Fruit fly (Drosophila melanogaster) whole organism, prepupa: ENCODE measurements around the gene CG14441.
A peak's percentile ranks its signal among the peaks of the same experiment; 100 is the strongest.

ENCODE experiments used
- CG10631 ChIP-seq: fragments of 200-800 bp; sonication (Bioruptor generic); optimal IDR thresholded peaks from 2 replicates; lab custom pipeline; 2016; ENCODE audit warnings: missing biosample characterization, missing genetic modification characterization
- CG10669 ChIP-seq: fragments of 200-800 bp; sonication (Bioruptor generic); optimal IDR thresholded peaks from 3 replicates; lab custom pipeline; 2018; ENCODE audit warnings: missing biosample characterization, mild to moderate bottlenecking, missing genetic modification characterization, moderate library complexity
- CG11902 ChIP-seq: fragments of 200-800 bp; sonication (Bioruptor generic); optimal IDR thresholded peaks from 3 replicates; lab custom pipeline; 2016; ENCODE audit warnings: missing biosample characterization, missing genetic modification characterization
- CG1621 ChIP-seq: fragments of 200-800 bp; sonication (Bioruptor generic); optimal IDR thresholded peaks from 3 replicates; lab custom pipeline; 2018; ENCODE audit warnings: missing biosample characterization, mild to moderate bottlenecking, missing genetic modification characterization
- CG16779 ChIP-seq: fragments of 200-800 bp; sonication (Bioruptor generic); optimal IDR thresholded peaks from 3 replicates; lab custom pipeline; 2017; ENCODE audit warnings: missing biosample characterization, mild to moderate bottlenecking, missing genetic modification characterization
- CG3032 ChIP-seq: fragments of 200-800 bp; optimal IDR thresholded peaks from 2 replicates; lab custom pipeline; 2019; ENCODE audit warnings: missing biosample characterization, mild to moderate bottlenecking, missing genetic modification characterization, moderate library complexity
- CG31627 ChIP-seq: fragments of 200-800 bp; sonication (Bioruptor generic); optimal IDR thresholded peaks from 3 replicates; lab custom pipeline; 2016; ENCODE audit warnings: missing biosample characterization, missing genetic modification characterization
- CG32006 ChIP-seq: fragments of 200-800 bp; sonication (Bioruptor generic); optimal IDR thresholded peaks from 3 replicates; lab custom pipeline; 2017; ENCODE audit warnings: missing biosample characterization, mild to moderate bottlenecking, missing genetic modification characterization
- CG34406 ChIP-seq: fragments of 200-800 bp; sonication (Bioruptor generic); optimal IDR thresholded peaks from 3 replicates; lab custom pipeline; 2016; ENCODE audit warnings: missing biosample characterization, missing genetic modification characterization
- CG4318 ChIP-seq: fragments of 200-800 bp; sonication (Bioruptor generic); optimal IDR thresholded peaks from 3 replicates; lab custom pipeline; 2017; ENCODE audit warnings: missing biosample characterization, mild to moderate bottlenecking, missing genetic modification characterization
- CG6163 ChIP-seq: fragments of 200-800 bp; sonication (Bioruptor generic); IDR thresholded peaks from 3 replicates; pipeline ENCODE4 v1.3.6; 2022; ENCODE audit warnings: missing biosample characterization, missing genetic modification characterization
- CG6792 ChIP-seq: fragments of 200-800 bp; sonication (Bioruptor generic); optimal IDR thresholded peaks from 3 replicates; lab custom pipeline; 2016; ENCODE audit warnings: missing biosample characterization, missing genetic modification characterization
- CG6808 ChIP-seq: fragments of 200-800 bp; sonication (Bioruptor generic); optimal IDR thresholded peaks from 3 replicates; lab custom pipeline; 2017; ENCODE audit warnings: missing biosample characterization, missing genetic modification characterization, mild to moderate bottlenecking, moderate library complexity, missing genetic modification reagents
- CG7368 ChIP-seq: fragments of 200-800 bp; sonication (Bioruptor generic); optimal IDR thresholded peaks from 3 replicates; lab custom pipeline; 2016; ENCODE audit warnings: missing biosample characterization, missing genetic modification characterization
- CG8632 ChIP-seq: fragments of 200-800 bp; sonication (Bioruptor generic); optimal IDR thresholded peaks from 3 replicates; lab custom pipeline; 2016; ENCODE audit warnings: missing biosample characterization, missing genetic modification characterization
- CG9139 ChIP-seq: fragments of 200-800 bp; sonication (Bioruptor generic); optimal IDR thresholded peaks from 3 replicates; lab custom pipeline; 2017; ENCODE audit warnings: missing biosample characterization, mild to moderate bottlenecking, missing genetic modification characterization
- Eip78C ChIP-seq: fragments of 200-800 bp; sonication (Bioruptor generic); peaks from one replicate; lab custom pipeline; 2016; ENCODE audit warnings: missing biosample characterization, missing genetic modification characterization
- Ets21C ChIP-seq: fragments of 200-800 bp; sonication (Bioruptor generic); optimal IDR thresholded peaks from 3 replicates; lab custom pipeline; 2016; ENCODE audit warnings: missing biosample characterization, missing genetic modification characterization
- Ets96B ChIP-seq: fragments of 200-800 bp; optimal IDR thresholded peaks from 2 replicates; lab custom pipeline; 2019; ENCODE audit warnings: missing biosample characterization, mild to moderate bottlenecking, missing genetic modification characterization, moderate library complexity
- Gug ChIP-seq: fragments of 200-800 bp; sonication (Bioruptor generic); IDR thresholded peaks from 2 replicates; pipeline ENCODE4 v1.3.6; 2022; ENCODE audit warnings: missing biosample characterization, missing genetic modification characterization
- Hr39 ChIP-seq: fragments of 200-800 bp; sonication (Bioruptor generic); optimal IDR thresholded peaks from 2 replicates; lab custom pipeline; 2016; ENCODE audit warnings: missing biosample characterization, missing genetic modification characterization
- Lpt ChIP-seq: fragments of 200-800 bp; sonication (Bioruptor generic); optimal IDR thresholded peaks from 3 replicates; lab custom pipeline; 2016; ENCODE audit warnings: missing biosample characterization, missing genetic modification characterization
- Met ChIP-seq: fragments of 200-800 bp; sonication (Bioruptor generic); optimal IDR thresholded peaks from 3 replicates; lab custom pipeline; 2016; ENCODE audit warnings: missing biosample characterization, missing genetic modification characterization
- OdsH ChIP-seq: fragments of 200-800 bp; sonication (Bioruptor generic); optimal IDR thresholded peaks from 3 replicates; lab custom pipeline; 2016; ENCODE audit warnings: missing biosample characterization, missing genetic modification characterization
- Smox ChIP-seq: fragments of 200-800 bp; sonication (Bioruptor generic); optimal IDR thresholded peaks from 3 replicates; lab custom pipeline; 2016; ENCODE audit warnings: missing biosample characterization, missing genetic modification characterization
- Sox102F ChIP-seq: fragments of 200-800 bp; sonication (Bioruptor generic); optimal IDR thresholded peaks from 2 replicates; lab custom pipeline; 2016; ENCODE audit warnings: missing biosample characterization, mild to moderate bottlenecking, missing genetic modification characterization
- Sox14 ChIP-seq: fragments of 200-800 bp; sonication (Bioruptor generic); optimal IDR thresholded peaks from 3 replicates; lab custom pipeline; 2016; ENCODE audit warnings: missing biosample characterization, missing genetic modification characterization
- achi ChIP-seq: fragments of 200-800 bp; sonication (Bioruptor generic); optimal IDR thresholded peaks from 3 replicates; lab custom pipeline; 2016; ENCODE audit warnings: missing biosample characterization, missing genetic modification characterization
- acj6 ChIP-seq: fragments of 200-800 bp; sonication (Bioruptor generic); optimal IDR thresholded peaks from 3 replicates; lab custom pipeline; 2016; ENCODE audit warnings: missing biosample characterization, missing genetic modification characterization
- cyc ChIP-seq: fragments of 200-800 bp; sonication (Bioruptor generic); optimal IDR thresholded peaks from 3 replicates; lab custom pipeline; 2016; ENCODE audit warnings: missing biosample characterization, missing genetic modification characterization
- esn ChIP-seq: fragments of 200-800 bp; sonication (Bioruptor generic); optimal IDR thresholded peaks from 2 replicates; lab custom pipeline; 2016; ENCODE audit warnings: missing biosample characterization, mild to moderate bottlenecking, missing genetic modification characterization, moderate library complexity
- fd85E ChIP-seq: fragments of 200-800 bp; sonication (Bioruptor generic); optimal IDR thresholded peaks from 3 replicates; lab custom pipeline; 2016; ENCODE audit warnings: missing biosample characterization, missing genetic modification characterization
- lz ChIP-seq: fragments of 200-800 bp; sonication (Bioruptor generic); optimal IDR thresholded peaks from 3 replicates; lab custom pipeline; 2016; ENCODE audit warnings: missing biosample characterization, missing genetic modification characterization
- net ChIP-seq: fragments of 200-800 bp; sonication (Bioruptor generic); optimal IDR thresholded peaks from 3 replicates; lab custom pipeline; 2016; ENCODE audit warnings: missing biosample characterization, missing genetic modification characterization
- pdm3 ChIP-seq: fragments of 200-800 bp; sonication (Bioruptor generic); optimal IDR thresholded peaks from 3 replicates; lab custom pipeline; 2016; ENCODE audit warnings: missing biosample characterization, missing genetic modification characterization
- salr ChIP-seq, 2 experiments: fragments of 200-800 bp; sonication (Bioruptor generic); optimal IDR thresholded peaks; 3 replicates each; lab custom pipeline; 2016 to 2018; ENCODE audit warnings: missing biosample characterization in 2 of 2, missing genetic modification characterization in 2 of 2, mild to moderate bottlenecking in 1 of 2
- svp ChIP-seq: fragments of 200-800 bp; sonication (Bioruptor generic); peaks from one replicate; lab custom pipeline; 2016; ENCODE audit warnings: missing biosample characterization, missing genetic modification characterization
- topi ChIP-seq: fragments of 200-800 bp; sonication (Bioruptor generic); optimal IDR thresholded peaks from 3 replicates; lab custom pipeline; 2016; ENCODE audit warnings: missing biosample characterization, missing genetic modification characterization
- vri ChIP-seq: fragments of 200-800 bp; sonication (Bioruptor generic); optimal IDR thresholded peaks from 3 replicates; lab custom pipeline; 2016; ENCODE audit warnings: missing biosample characterization, mild to moderate bottlenecking, missing genetic modification characterization

Gene CG14441

DNA sequence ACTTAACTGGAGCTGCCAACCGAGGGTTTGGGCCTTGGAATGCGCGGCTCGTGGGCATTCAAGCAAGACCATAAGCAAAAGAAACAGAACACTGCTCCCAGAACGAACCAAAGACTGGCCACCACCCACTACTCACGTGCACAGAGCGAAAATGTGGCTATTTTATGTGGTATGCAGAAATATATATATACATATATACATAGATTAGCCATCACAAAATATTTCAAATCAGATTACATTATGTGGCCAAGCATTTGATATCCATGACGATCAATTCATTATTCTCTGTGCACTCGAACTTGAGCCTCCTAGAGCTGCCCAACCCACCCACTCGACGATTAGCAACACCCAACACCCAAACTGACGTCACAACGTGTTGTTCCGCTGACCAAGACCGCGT is 46.2 kb downstream of the CG14441 start (continued):
- TF ChIP-seq CG11902 (no peak), acj6 (peak; percentile 30), fd85E (GFP tag; lab: Kevin White, UChicago) (no peak), CG6792 (peak; percentile 22), CG4318 (peak; percentile 18), CG10631 (GFP tag; lab: Kevin White, UChicago) (peak; percentile 61), CG16779 (tag; lab: Kevin White, UChicago) (peak; percentile 13), CG1621 (tag; lab: Kevin White, UChicago) (peak; percentile 7), Smox (GFP tag; lab: Kevin White, UChicago) (peak; percentile 13), Met (GFP tag; lab: Kevin White, UChicago) (peak; percentile 58), CG32006 (peak; percentile 57), CG6163 (GFP tag; lab: Robert Waterston, UW) (peak; percentile 74), vri (GFP tag; lab: Kevin White, UChicago) (no peak)

DNA sequence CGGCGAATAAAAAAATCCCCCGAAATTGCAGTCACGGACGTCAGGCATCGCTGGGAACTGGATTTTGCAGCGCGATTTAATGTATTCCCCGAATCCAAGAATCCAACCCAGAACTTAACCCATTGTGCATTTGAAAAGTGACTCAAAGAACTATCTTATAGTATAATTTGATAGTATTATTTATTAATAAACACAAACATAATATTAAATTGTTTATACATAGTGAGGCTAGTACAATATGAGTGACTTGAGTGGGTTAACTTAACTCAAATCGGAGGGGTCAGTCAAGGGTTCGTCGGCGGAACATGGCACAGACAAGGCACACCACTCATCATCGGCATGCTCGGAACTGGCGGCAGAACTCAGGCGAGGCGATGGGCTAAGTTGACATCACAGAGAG is 46.9 kb downstream of the CG14441 start:
- peak; percentile 36 for TF ChIP-seq Sox102F (GFP tag; lab: Kevin White, UChicago)
- TF ChIP-seq Hr39 (GFP tag; lab: Kevin White, UChicago): peak; percentile 30
- TF ChIP-seq topi (GFP tag; lab: Kevin White, UChicago): no peak
- TF ChIP-seq CG6808 (GFP tag; lab: Kevin White, UChicago): no peak
- peak; percentile 51 for TF ChIP-seq acj6
- no peak for TF ChIP-seq Sox14
- TF ChIP-seq CG7368: peak; percentile 7
- no peak for TF ChIP-seq Lpt (GFP tag; lab: Kevin White, UChicago)
- peak; percentile 15 for TF ChIP-seq net
- peak; percentile 34 for TF ChIP-seq OdsH (GFP tag; lab: Kevin White, UChicago)
- TF ChIP-seq salr (GFP tag; optimal IDR thresholded peaks at IDR 0.05; lab: Kevin White, UChicago): no peak
- peak; percentile 17 for TF ChIP-seq vri (GFP tag; lab: Kevin White, UChicago)
- peak; percentile 25 for TF ChIP-seq CG10669 (GFP tag; lab: Kevin White, UChicago)
- TF ChIP-seq CG8632 (GFP tag; lab: Kevin White, UChicago): peak; percentile 27
- TF ChIP-seq fd85E (GFP tag; lab: Kevin White, UChicago): no peak
- TF ChIP-seq Gug (GFP tag; lab: Robert Waterston, UW): no peak
- peak; percentile 37 for TF ChIP-seq Ets96B (tag; lab: Kevin White, UChicago)
- peak; percentile 75 for TF ChIP-seq Smox (GFP tag; lab: Kevin White, UChicago)
- TF ChIP-seq CG34406 (GFP tag; lab: Kevin White, UChicago): peak; percentile 29
- no peak for TF ChIP-seq Ets21C (GFP tag; lab: Kevin White, UChicago)
- TF ChIP-seq Met (GFP tag; lab: Kevin White, UChicago): peak; percentile 20
- TF ChIP-seq cyc: no peak
- TF ChIP-seq CG31627: peak; percentile 13
- peak; percentile 25 for TF ChIP-seq pdm3 (GFP tag; lab: Kevin White, UChicago)
- peak; percentile 28 for TF ChIP-seq achi (GFP tag; lab: Kevin White, UChicago)
- peak; percentile 1 for TF ChIP-seq CG10631 (GFP tag; lab: Kevin White, UChicago)
- no peak for TF ChIP-seq CG11902
- TF ChIP-seq CG6792: peak; percentile 12
- TF ChIP-seq CG1621 (tag; lab: Kevin White, UChicago): peak; percentile 11
- no peak for TF ChIP-seq lz
- TF ChIP-seq esn (GFP tag; lab: Kevin White, UChicago): peak; percentile 61
- peak; percentile 51 for TF ChIP-seq CG3032 (tag; lab: Kevin White, UChicago)
- TF ChIP-seq svp: no peak
- peak; percentile 1 for TF ChIP-seq CG9139 (GFP tag; lab: Kevin White, UChicago)
- TF ChIP-seq, all 60 proteins: peak for 22

dm6 chrX:6747244-6747643 is 47.9 kb downstream of the CG14441 start, which contains the start of gene CG14439:
Gene CG14439, plus strand, starts transcription at chrX:6747544.
- TF ChIP-seq Sox102F (GFP tag; lab: Kevin White, UChicago) (peak; percentile 27), Eip78C (peak; percentile 10), CG16779 (tag; lab: Kevin White, UChicago) (no peak)
